Worm (Caenorhabditis elegans) whole organism, mixed stage, embryonic: Measurements from ENCODE around the gene K12B6.9.

Experiments used
- M03D4.4 ChIP-seq: sonication (generic microtip); optimal IDR thresholded peaks from 2 replicates; lab custom pipeline; 2017; ENCODE audit warnings: mild to moderate bottlenecking, missing genetic modification characterization, missing compliant biosample characterization
- bed-3 ChIP-seq: fragments of 200-800 bp; sonication (Bioruptor generic); optimal IDR thresholded peaks from 3 replicates; lab custom pipeline; 2018; ENCODE audit warnings: mild to moderate bottlenecking, missing genetic modification characterization, moderate library complexity, missing compliant biosample characterization
- blmp-1 ChIP-seq: fragments of 150-350 bp; optimal IDR thresholded peaks from 2 replicates; lab custom pipeline; 2014; ENCODE audit warnings: missing biosample characterization, missing genetic modification characterization
- ceh-39 ChIP-seq: fragments of 150-350 bp; optimal IDR thresholded peaks from 2 replicates; lab custom pipeline; 2014; ENCODE audit warnings: missing biosample characterization, missing genetic modification characterization
- ceh-43 ChIP-seq: fragments of 200-800 bp; sonication (Bioruptor generic); optimal IDR thresholded peaks from 2 replicates; lab custom pipeline; 2018; ENCODE audit warnings: mild to moderate bottlenecking, missing genetic modification characterization, moderate library complexity, missing compliant biosample characterization
- ceh-83 ChIP-seq: fragments of 200-800 bp; sonication (Bioruptor generic); optimal IDR thresholded peaks from 2 replicates; lab custom pipeline; 2018; ENCODE audit warnings: mild to moderate bottlenecking, missing genetic modification characterization, missing compliant biosample characterization
- ces-1 ChIP-seq: fragments of 150-350 bp; optimal IDR thresholded peaks from 2 replicates; lab custom pipeline; 2014; ENCODE audit warnings: missing biosample characterization, missing genetic modification reagents, missing genetic modification characterization
- cnd-1 ChIP-seq: fragments of 200-800 bp; sonication (Bioruptor generic); optimal IDR thresholded peaks from 2 replicates; lab custom pipeline; 2018; ENCODE audit warnings: mild to moderate bottlenecking, missing genetic modification characterization, missing compliant biosample characterization
- drap-1 ChIP-seq: fragments of 200-800 bp; sonication (Bioruptor generic); optimal IDR thresholded peaks from 3 replicates; lab custom pipeline; 2018; ENCODE audit warnings: mild to moderate bottlenecking, missing genetic modification characterization, missing compliant biosample characterization
- elt-1 ChIP-seq: sonication (generic microtip); optimal IDR thresholded peaks from 2 replicates; lab custom pipeline; 2017; ENCODE audit warnings: missing genetic modification characterization, mild to moderate bottlenecking, missing compliant biosample characterization, antibody characterized with exemption, moderate library complexity, borderline replicate concordance; ENCODE audit not compliant: insufficient read depth
- elt-3 ChIP-seq: fragments of 150-350 bp; optimal IDR thresholded peaks from 2 replicates; lab custom pipeline; 2014; ENCODE audit warnings: missing biosample characterization, missing genetic modification characterization
- flh-1 ChIP-seq: fragments of 200-800 bp; sonication (Bioruptor generic); optimal IDR thresholded peaks from 2 replicates; lab custom pipeline; 2018; ENCODE audit warnings: mild to moderate bottlenecking, missing genetic modification characterization, moderate library complexity, missing compliant biosample characterization
- ham-2 ChIP-seq: fragments of 200-800 bp; sonication (Bioruptor generic); optimal IDR thresholded peaks from 2 replicates; lab custom pipeline; 2018; ENCODE audit warnings: mild to moderate bottlenecking, missing genetic modification characterization, missing compliant biosample characterization
- hlh-1 ChIP-seq: fragments of 150-350 bp; optimal IDR thresholded peaks from 2 replicates; lab custom pipeline; 2014; ENCODE audit warnings: missing biosample characterization, missing genetic modification reagents, missing genetic modification characterization
- lin-13 ChIP-seq: fragments of 150-350 bp; optimal IDR thresholded peaks from 2 replicates; lab custom pipeline; 2014; ENCODE audit warnings: missing biosample characterization, missing genetic modification characterization
- lin-32 ChIP-seq: fragments of 200-800 bp; sonication (Bioruptor generic); optimal IDR thresholded peaks from 2 replicates; lab custom pipeline; 2018; ENCODE audit warnings: mild to moderate bottlenecking, missing genetic modification characterization, missing compliant biosample characterization
- lsy-2 ChIP-seq: fragments of 150-350 bp; optimal IDR thresholded peaks from 2 replicates; lab custom pipeline; 2014; ENCODE audit warnings: missing biosample characterization, missing genetic modification characterization
- mab-5 ChIP-seq: fragments of 150-350 bp; optimal IDR thresholded peaks from 2 replicates; lab custom pipeline; 2014; ENCODE audit warnings: missing biosample characterization, missing genetic modification characterization
- mep-1 ChIP-seq: fragments of 150-350 bp; optimal IDR thresholded peaks from 2 replicates; lab custom pipeline; 2017; ENCODE audit warnings: missing biosample characterization, missing genetic modification reagents, missing genetic modification characterization, inconsistent platforms
- mls-2 ChIP-seq: sonication (generic microtip); optimal IDR thresholded peaks from 2 replicates; lab custom pipeline; 2016; ENCODE audit warnings: mild to moderate bottlenecking, missing genetic modification characterization, moderate library complexity, missing compliant biosample characterization
- nhr-12 ChIP-seq: fragments of 150-350 bp; optimal IDR thresholded peaks from 2 replicates; lab custom pipeline; 2014; ENCODE audit warnings: missing biosample characterization, missing genetic modification characterization
- nhr-2 ChIP-seq: fragments of 150-350 bp; optimal IDR thresholded peaks from 2 replicates; lab custom pipeline; 2014; ENCODE audit warnings: missing biosample characterization, missing genetic modification characterization
- nhr-237 ChIP-seq: fragments of 150-350 bp; optimal IDR thresholded peaks from 2 replicates; lab custom pipeline; 2014; ENCODE audit warnings: missing biosample characterization, missing genetic modification characterization
- nhr-28 ChIP-seq: fragments of 150-350 bp; optimal IDR thresholded peaks from 2 replicates; lab custom pipeline; 2014; ENCODE audit warnings: missing biosample characterization, missing genetic modification characterization
- nhr-76 ChIP-seq: sonication (generic microtip); optimal IDR thresholded peaks from 2 replicates; lab custom pipeline; 2017; ENCODE audit warnings: missing biosample characterization, missing genetic modification characterization
- pha-4 ChIP-seq: fragments of 150-350 bp; optimal IDR thresholded peaks from 2 replicates; lab custom pipeline; 2018; ENCODE audit warnings: missing biosample characterization, missing genetic modification reagents, missing genetic modification characterization
- sem-2 ChIP-seq: fragments of 200-800 bp; sonication (Bioruptor generic); optimal IDR thresholded peaks from 2 replicates; lab custom pipeline; 2018; ENCODE audit warnings: mild to moderate bottlenecking, missing genetic modification characterization, missing compliant biosample characterization
- snpc-4 ChIP-seq: fragments of 150-350 bp; optimal IDR thresholded peaks from 2 replicates; lab custom pipeline; 2014; ENCODE audit warnings: missing biosample characterization, missing genetic modification characterization
- sptf-1 ChIP-seq: sonication (generic microtip); optimal IDR thresholded peaks from 2 replicates; lab custom pipeline; 2017; ENCODE audit warnings: mild to moderate bottlenecking, missing genetic modification characterization, moderate library complexity, missing compliant biosample characterization
- tbx-8 ChIP-seq: fragments of 200-800 bp; sonication (Bioruptor generic); optimal IDR thresholded peaks from 2 replicates; lab custom pipeline; 2018; ENCODE audit warnings: mild to moderate bottlenecking, missing genetic modification characterization, moderate library complexity, missing compliant biosample characterization
- unc-120 ChIP-seq: sonication (generic microtip); optimal IDR thresholded peaks from 2 replicates; lab custom pipeline; 2017; ENCODE audit warnings: missing genetic modification characterization, missing compliant biosample characterization; ENCODE audit not compliant: poor library complexity, severe bottlenecking
- unc-39 ChIP-seq: fragments of 150-350 bp; optimal IDR thresholded peaks from 2 replicates; lab custom pipeline; 2014; ENCODE audit warnings: missing biosample characterization, missing genetic modification characterization
- unc-62 ChIP-seq: fragments of 150-350 bp; optimal IDR thresholded peaks from 2 replicates; lab custom pipeline; 2014; ENCODE audit warnings: missing biosample characterization, missing genetic modification reagents, missing genetic modification characterization
- zip-8 ChIP-seq: fragments of 150-350 bp; optimal IDR thresholded peaks from 2 replicates; lab custom pipeline; 2014; ENCODE audit warnings: missing biosample characterization, missing genetic modification characterization
- ztf-11 ChIP-seq: fragments of 150-350 bp; optimal IDR thresholded peaks from 2 replicates; lab custom pipeline; 2014; ENCODE audit warnings: missing biosample characterization, missing genetic modification characterization

K12B6.9 gene

DNA sequence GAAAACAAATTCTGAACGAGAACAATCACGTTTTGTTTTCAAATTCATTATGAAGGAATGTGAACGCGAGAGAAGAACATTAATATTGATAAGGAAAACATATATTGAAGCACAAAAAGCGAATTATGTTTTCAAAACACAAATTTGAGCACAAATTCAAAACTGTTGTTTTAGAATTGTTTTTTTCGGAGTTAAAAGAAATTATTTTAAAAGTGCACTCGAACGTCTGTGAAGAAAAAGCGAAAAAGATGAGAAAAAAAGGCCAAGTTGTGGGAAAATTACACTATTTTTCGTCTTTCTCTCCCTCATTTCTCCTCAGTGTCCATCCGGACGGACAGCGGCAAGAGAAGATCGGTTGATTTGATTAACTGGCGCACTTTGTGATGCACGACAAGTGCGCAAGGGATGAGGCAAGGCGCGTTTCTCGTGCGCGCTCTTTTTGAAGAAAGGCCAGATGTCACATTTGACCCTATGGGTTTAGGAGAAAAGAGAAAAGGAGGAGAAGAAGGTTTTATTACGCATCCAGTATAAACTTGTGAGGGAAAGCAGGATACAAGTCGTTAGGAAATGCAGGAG lies 25.1 kb downstream of the K12B6.9 start, which contains the start of gene mrck-1:
mrck-1 (minus strand) TSS at position 51 of the 576 bp plus-strand sequence.
- TF ChIP-seq nhr-76 (peak; percentile 21), bed-3 (peak; percentile 60), lsy-2 (peak; percentile 82), lin-32 (GFP tag; lab: Kevin White, UChicago) (peak; percentile 84), unc-62 (peak; percentile 96), flh-1 (peak; percentile 45), ceh-83 (GFP tag; lab: Kevin White, UChicago) (peak; percentile 75), unc-39 (tag; lab: Kevin White, UChicago) (peak; percentile 73), hlh-1 (tag; lab: Kevin White, UChicago) (peak; percentile 94), ceh-43 (GFP tag; lab: Kevin White, UChicago) (peak; percentile 78), nhr-2 (tag; lab: Kevin White, UChicago) (peak; percentile 51), ztf-11 (peak; percentile 82), pha-4 (tag; lab: Kevin White, UChicago) (peak; percentile 78), tbx-8 (GFP tag; lab: Kevin White, UChicago) (peak; percentile 32), mab-5 (tag; lab: Kevin White, UChicago) (no peak), blmp-1 (tag; lab: Kevin White, UChicago) (peak; percentile 71), cnd-1 (tag; lab: Kevin White, UChicago) (peak; percentile 94), elt-3 (no peak), snpc-4 (tag; lab: Kevin White, UChicago) (no peak), sem-2 (peak; percentile 41), nhr-28 (tag; lab: Kevin White, UChicago) (no peak), ceh-39 (tag; lab: Kevin White, UChicago) (peak; percentile 45), unc-120 (tag; lab: Kevin White, UChicago) (peak; percentile 96), lin-13 (tag; lab: Kevin White, UChicago) (peak; percentile 94), zip-8 (tag; lab: Kevin White, UChicago) (no peak), M03D4.4 (tag; lab: Kevin White, UChicago) (peak; percentile 90), sptf-1 (tag; lab: Kevin White, UChicago) (peak; percentile 94), ham-2 (GFP tag; lab: Kevin White, UChicago) (peak; percentile 59), nhr-237 (tag; lab: Kevin White, UChicago) (peak; percentile 80), nhr-12 (tag; lab: Kevin White, UChicago) (peak; percentile 65), mls-2 (peak; percentile 95), drap-1 (GFP tag; lab: Kevin White, UChicago) (peak; percentile 88), mep-1 (peak; percentile 97), elt-1 (tag; lab: Kevin White, UChicago) (peak; percentile 55), ces-1 (peak; percentile 100)

DNA sequence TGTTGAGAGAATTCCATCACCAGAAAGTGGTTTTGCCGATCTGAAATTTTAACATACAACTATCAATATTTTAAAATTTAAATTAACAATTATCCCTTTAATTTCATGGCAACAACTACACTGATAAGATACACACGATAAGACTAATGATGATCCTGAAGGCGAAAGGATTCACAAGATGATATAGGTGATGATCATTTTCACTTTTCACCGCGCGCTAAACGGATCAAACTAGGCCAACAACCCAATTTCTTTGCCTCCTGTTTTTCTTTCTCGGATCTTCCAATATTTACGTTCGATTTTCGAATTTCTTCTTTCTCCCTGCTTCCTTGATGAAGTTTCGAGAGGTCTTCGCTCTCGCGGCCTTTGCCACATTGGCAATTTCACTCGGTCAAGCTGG lies 33.3 kb downstream of the K12B6.9 start, which contains the start of gene K08B12.1:
K08B12.1 (plus strand) TSS at position 229 of the 400 bp plus-strand sequence.
- TF ChIP-seq elt-3 (peak; percentile 46), blmp-1 (tag; lab: Kevin White, UChicago) (peak; percentile 85), unc-120 (tag; lab: Kevin White, UChicago) (no peak)
- TF ChIP-seq, all 35 proteins: peak for 2

DNA sequence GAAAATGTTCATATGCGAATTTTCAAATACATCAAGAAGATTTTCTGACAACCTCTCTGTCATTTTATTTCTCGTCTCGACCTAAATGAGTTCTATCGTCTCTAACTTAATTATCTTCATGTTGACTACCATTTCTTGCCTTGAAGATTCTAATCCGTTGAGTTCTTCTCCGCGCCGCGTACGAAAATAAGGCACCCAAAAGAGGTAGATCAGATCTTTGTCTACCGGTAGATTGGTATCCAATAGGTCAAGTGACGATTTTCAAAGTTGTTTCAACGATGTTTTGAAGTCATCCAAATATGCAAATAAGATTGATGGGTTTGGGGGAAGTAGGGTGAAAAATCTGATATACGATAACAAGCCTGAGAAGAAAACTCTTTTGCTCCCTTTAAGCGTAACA lies 38.5 kb downstream of the K12B6.9 start:
- TF ChIP-seq mep-1 (no peak), elt-1 (tag; lab: Kevin White, UChicago) (peak; percentile 74)
